Fruit fly (Drosophila melanogaster) whole organism, embryonic: ENCODE measurements around the gene BBS1.
A peak's percentile ranks its signal among the peaks of the same experiment; 100 is the strongest.

Source experiments
- CG10959 ChIP-seq: fragments of 200-800 bp; sonication (Bioruptor generic); IDR thresholded peaks from 2 replicates; pipeline ENCODE4 v1.3.6; 2022; ENCODE audit warnings: missing biosample characterization, missing genetic modification characterization
- CG12744 ChIP-seq: fragments of 200-800 bp; sonication (Bioruptor generic); optimal IDR thresholded peaks from 2 replicates; lab custom pipeline; 2016; ENCODE audit warnings: missing biosample characterization, missing genetic modification characterization
- CG12769 ChIP-seq: fragments of 200-800 bp; sonication (Bioruptor generic); optimal IDR thresholded peaks from 2 replicates; lab custom pipeline; 2019; ENCODE audit warnings: missing biosample characterization, mild to moderate bottlenecking, missing genetic modification characterization, moderate library complexity
- CG13287 ChIP-seq: fragments of 200-800 bp; sonication (Bioruptor generic); IDR thresholded peaks from 2 replicates; pipeline ENCODE4 v1.3.6; 2022; ENCODE audit warnings: missing biosample characterization, missing genetic modification characterization; ENCODE audit not compliant: partially characterized antibody
- CG13424 ChIP-seq: fragments of 200-800 bp; sonication (Bioruptor generic); optimal IDR thresholded peaks from 2 replicates; lab custom pipeline; 2019; ENCODE audit warnings: missing biosample characterization, mild to moderate bottlenecking, missing genetic modification characterization, moderate library complexity
- CG14860 ChIP-seq: fragments of 200-800 bp; sonication (Bioruptor generic); IDR thresholded peaks from 3 replicates; pipeline ENCODE4 v1.3.6; 2022; ENCODE audit warnings: missing biosample characterization, missing genetic modification characterization; ENCODE audit not compliant: partially characterized antibody
- CG17829 ChIP-seq: fragments of 200-800 bp; optimal IDR thresholded peaks from 2 replicates; lab custom pipeline; 2019; ENCODE audit warnings: missing biosample characterization, mild to moderate bottlenecking, missing genetic modification characterization, moderate library complexity
- CG18764 ChIP-seq: fragments of 200-800 bp; sonication (Bioruptor generic); optimal IDR thresholded peaks from 3 replicates; lab custom pipeline; 2016; ENCODE audit warnings: missing biosample characterization, missing genetic modification characterization
- CG3726 ChIP-seq: fragments of 200-800 bp; sonication (Bioruptor generic); IDR thresholded peaks from 3 replicates; pipeline ENCODE4, ENCODE4 v1.3.6; 2022; ENCODE audit warnings: missing biosample characterization, missing genetic modification characterization
- CG42726 ChIP-seq: fragments of 200-800 bp; sonication (Bioruptor generic); IDR thresholded peaks from 2 replicates; pipeline ENCODE4 v1.3.6; 2022; ENCODE audit warnings: missing biosample characterization, missing genetic modification characterization; ENCODE audit not compliant: partially characterized antibody
- CG43689 ChIP-seq: fragments of 200-800 bp; sonication (Bioruptor generic); IDR thresholded peaks from 2 replicates; pipeline ENCODE4 v1.3.6; 2022; ENCODE audit warnings: missing biosample characterization, missing genetic modification characterization
- CG5180 ChIP-seq: fragments of 200-800 bp; sonication (Bioruptor generic); optimal IDR thresholded peaks from 3 replicates; lab custom pipeline; 2017; ENCODE audit warnings: missing biosample characterization, missing genetic modification characterization, mild to moderate bottlenecking, moderate library complexity, missing genetic modification reagents
- CG6272 ChIP-seq: fragments of 200-800 bp; sonication (Bioruptor generic); IDR thresholded peaks from 2 replicates; pipeline ENCODE4 v1.3.6; 2022; ENCODE audit warnings: missing biosample characterization, missing genetic modification characterization
- CG7928 ChIP-seq: fragments of 200-800 bp; sonication (Bioruptor generic); optimal IDR thresholded peaks from 2 replicates; lab custom pipeline; 2017; ENCODE audit warnings: missing biosample characterization, mild to moderate bottlenecking, missing genetic modification characterization
- CG8478 ChIP-seq: fragments of >200 bp; optimal IDR thresholded peaks from 2 replicates; lab custom pipeline; 2018
- CG9215 ChIP-seq: fragments of 200-800 bp; sonication (Bioruptor generic); IDR thresholded peaks from 2 replicates; pipeline ENCODE4 v1.3.6; 2022; ENCODE audit warnings: missing biosample characterization, missing genetic modification characterization
- CG9437 ChIP-seq: fragments of 200-800 bp; sonication (Bioruptor generic); optimal IDR thresholded peaks from 2 replicates; lab custom pipeline; 2018; ENCODE audit warnings: missing biosample characterization, mild to moderate bottlenecking, missing genetic modification characterization
- Dbx ChIP-seq: fragments of 200-800 bp; sonication (Bioruptor generic); IDR thresholded peaks from 3 replicates; pipeline ENCODE4 v1.3.6; 2022; ENCODE audit warnings: missing biosample characterization, missing genetic modification characterization
- Dip3 ChIP-seq: fragments of 200-800 bp; sonication (Bioruptor generic); optimal IDR thresholded peaks from 3 replicates; lab custom pipeline; 2016; ENCODE audit warnings: missing biosample characterization, missing genetic modification characterization
- Ets65A ChIP-seq: fragments of 200-800 bp; sonication (Bioruptor generic); peaks from one replicate; lab custom pipeline; 2016; ENCODE audit warnings: missing biosample characterization, missing genetic modification characterization
- Ets97D ChIP-seq: fragments of 200-800 bp; sonication (Bioruptor generic); optimal IDR thresholded peaks from 3 replicates; lab custom pipeline; 2016; ENCODE audit warnings: missing biosample characterization, missing genetic modification characterization
- HLH4C ChIP-seq: fragments of 200-800 bp; sonication (Bioruptor generic); IDR thresholded peaks from 3 replicates; pipeline ENCODE4 v1.3.6; 2022; ENCODE audit warnings: missing biosample characterization, missing genetic modification characterization; ENCODE audit not compliant: partially characterized antibody
- HmgD ChIP-seq: fragments of 200-800 bp; sonication (Bioruptor generic); optimal IDR thresholded peaks from 3 replicates; lab custom pipeline; 2016; ENCODE audit warnings: missing biosample characterization, missing genetic modification characterization
- HmgZ ChIP-seq: fragments of 200-800 bp; sonication (Bioruptor generic); optimal IDR thresholded peaks from 2 replicates; lab custom pipeline; 2018; ENCODE audit warnings: missing biosample characterization, mild to moderate bottlenecking, missing genetic modification characterization
- Hr51 ChIP-seq, 2 experiments: fragments of 200-800 bp; sonication (Bioruptor generic); optimal IDR thresholded peaks; 2 replicates in 1 of 2; 3 replicates in 1 of 2; lab custom pipeline; 2016 to 2018; ENCODE audit warnings: missing biosample characterization in 2 of 2, missing genetic modification characterization in 2 of 2, mild to moderate bottlenecking in 1 of 2, moderate library complexity in 1 of 2
- Hr78 ChIP-seq, 2 experiments: fragments of 200-800 bp in 1 of 2; fragments of >200 bp in 1 of 2; sonication (Bioruptor generic) in 1 of 2; optimal IDR thresholded peaks; 2 replicates each; lab custom pipeline; 2017 to 2019; ENCODE audit warnings: missing biosample characterization in 2 of 2, missing genetic modification characterization in 2 of 2, mild to moderate bottlenecking in 1 of 2, moderate library complexity in 1 of 2
- Hsf ChIP-seq: fragments of 200-800 bp; sonication (Bioruptor generic); optimal IDR thresholded peaks from 3 replicates; lab custom pipeline; 2016; ENCODE audit warnings: missing biosample characterization, missing genetic modification characterization
- Lhr ChIP-seq: fragments of 200-800 bp; sonication (Bioruptor generic); optimal IDR thresholded peaks from 3 replicates; lab custom pipeline; 2017; ENCODE audit warnings: mild to moderate bottlenecking, missing biosample characterization, missing genetic modification reagents, missing genetic modification characterization
- Mad ChIP-seq: fragments of 200-800 bp; sonication (Bioruptor generic); optimal IDR thresholded peaks from 2 replicates; lab custom pipeline; 2016; ENCODE audit warnings: missing biosample characterization, missing genetic modification characterization
- Med ChIP-seq: fragments of 200-800 bp; sonication (Bioruptor generic); peaks from one replicate; lab custom pipeline; 2016; ENCODE audit warnings: missing biosample characterization, missing genetic modification characterization, mild to moderate bottlenecking, inconsistent platforms, moderate library complexity
- Myb ChIP-seq: fragments of 200-800 bp; sonication (Bioruptor generic); optimal IDR thresholded peaks from 2 replicates; lab custom pipeline; 2016; ENCODE audit warnings: missing biosample characterization, missing genetic modification characterization
- NfI ChIP-seq: fragments of 200-800 bp; sonication (Bioruptor generic); optimal IDR thresholded peaks from 3 replicates; lab custom pipeline; 2018; ENCODE audit warnings: missing biosample characterization, mild to moderate bottlenecking, missing genetic modification characterization, moderate library complexity
- Oaz ChIP-seq: fragments of 200-800 bp; sonication (Bioruptor generic); IDR thresholded peaks from 2 replicates; pipeline ENCODE4 v1.3.6; 2022; ENCODE audit warnings: missing biosample characterization, missing genetic modification characterization
- Spps ChIP-seq: fragments of 200-800 bp; sonication (Bioruptor generic); optimal IDR thresholded peaks from 2 replicates; lab custom pipeline; 2018; ENCODE audit warnings: missing biosample characterization, mild to moderate bottlenecking, missing genetic modification characterization
- Taf1 ChIP-seq: fragments of 200-800 bp; sonication (Bioruptor generic); IDR thresholded peaks from 2 replicates; pipeline ENCODE4 v1.3.6; 2022; ENCODE audit warnings: missing biosample characterization, missing genetic modification characterization
- ap ChIP-seq: fragments of 200-800 bp; sonication (Bioruptor generic); IDR thresholded peaks from 2 replicates; pipeline ENCODE4 v1.3.6; 2022; ENCODE audit warnings: missing biosample characterization, missing genetic modification characterization
- az2 ChIP-seq: fragments of 200-800 bp; sonication (Bioruptor generic); optimal IDR thresholded peaks from 3 replicates; lab custom pipeline; 2016; ENCODE audit warnings: missing biosample characterization, missing genetic modification characterization
- bab2 ChIP-seq: fragments of 200-800 bp; sonication (Bioruptor generic); optimal IDR thresholded peaks from 2 replicates; lab custom pipeline; 2016; ENCODE audit warnings: missing biosample characterization, missing genetic modification characterization
- bbx ChIP-seq: fragments of 200-800 bp; sonication (Bioruptor generic); IDR thresholded peaks from 2 replicates; pipeline ENCODE4 v1.3.6; 2022; ENCODE audit warnings: missing biosample characterization, missing genetic modification characterization; ENCODE audit not compliant: partially characterized antibody
- crol ChIP-seq: fragments of 200-800 bp; sonication (Bioruptor generic); IDR thresholded peaks from 2 replicates; pipeline ENCODE4 v1.3.6; 2022; ENCODE audit warnings: missing biosample characterization, missing genetic modification characterization
- gem ChIP-seq: fragments of 200-800 bp; sonication (Bioruptor generic); optimal IDR thresholded peaks from 2 replicates; lab custom pipeline; 2019; ENCODE audit warnings: missing biosample characterization, mild to moderate bottlenecking, missing genetic modification characterization, moderate library complexity
- grau ChIP-seq: fragments of 200-800 bp; optimal IDR thresholded peaks from 3 replicates; lab custom pipeline; 2019; ENCODE audit warnings: missing biosample characterization, mild to moderate bottlenecking, missing genetic modification characterization, moderate library complexity
- grn ChIP-seq: fragments of 200-800 bp; sonication (Bioruptor generic); optimal IDR thresholded peaks from 3 replicates; lab custom pipeline; 2017; ENCODE audit warnings: missing biosample characterization, missing genetic modification characterization
- hth ChIP-seq: fragments of >200 bp; optimal IDR thresholded peaks from 2 replicates; lab custom pipeline; 2017; ENCODE audit warnings: inconsistent platforms
- kni ChIP-seq: fragments of 200-800 bp; sonication (Bioruptor generic); optimal IDR thresholded peaks from 3 replicates; lab custom pipeline; 2017; ENCODE audit warnings: mild to moderate bottlenecking, missing biosample characterization, missing genetic modification reagents, missing genetic modification characterization
- nau ChIP-seq: fragments of 200-800 bp; sonication (Bioruptor generic); optimal IDR thresholded peaks from 3 replicates; lab custom pipeline; 2017; ENCODE audit warnings: missing biosample characterization, mild to moderate bottlenecking, missing genetic modification characterization, missing genetic modification reagents
- nerfin-1 ChIP-seq: fragments of 200-800 bp; sonication (Bioruptor generic); optimal IDR thresholded peaks from 3 replicates; lab custom pipeline; 2019; ENCODE audit warnings: missing biosample characterization, mild to moderate bottlenecking, missing genetic modification characterization, moderate library complexity
- sd ChIP-seq: fragments of 200-800 bp; sonication (Bioruptor generic); optimal IDR thresholded peaks from 3 replicates; lab custom pipeline; 2018; ENCODE audit warnings: missing biosample characterization, mild to moderate bottlenecking, missing genetic modification characterization, moderate library complexity
- slbo ChIP-seq: fragments of 200-800 bp; sonication (Bioruptor generic); IDR thresholded peaks from 2 replicates; pipeline ENCODE4 v1.3.6; 2022; ENCODE audit warnings: missing biosample characterization, missing genetic modification characterization
- zen ChIP-seq: fragments of 200-800 bp; sonication (Bioruptor generic); optimal IDR thresholded peaks from 3 replicates; lab custom pipeline; 2018; ENCODE audit warnings: missing biosample characterization, mild to moderate bottlenecking, missing genetic modification characterization, moderate library complexity
- zf30C ChIP-seq: fragments of 200-800 bp; sonication (Bioruptor generic); optimal IDR thresholded peaks from 3 replicates; lab custom pipeline; 2018; ENCODE audit warnings: missing biosample characterization, mild to moderate bottlenecking, missing genetic modification characterization

BBS1 gene

dm6 chr3L:7090764-7091163 is 34.9 kb upstream of the BBS1 start (continued):
- no peak for TF ChIP-seq CG42726 (GFP tag; lab: Robert Waterston, UW)
- peak; percentile 51 for TF ChIP-seq slbo
- peak; percentile 61 for TF ChIP-seq CG5180 (GFP tag; lab: Kevin White, UChicago)
- no peak for TF ChIP-seq Hr78 (GFP tag; optimal IDR thresholded peaks at IDR 0.05; lab: Kevin White, UChicago)
- peak; percentile 25 for TF ChIP-seq zen (tag; lab: Kevin White, UChicago)
- no peak for TF ChIP-seq HmgD (GFP tag; lab: Kevin White, UChicago)
- peak; percentile 77 for TF ChIP-seq CG17829
- peak; percentile 5 for TF ChIP-seq Spps (tag; lab: Kevin White, UChicago)
- TF ChIP-seq Oaz (GFP tag; lab: Robert Waterston, UW), result peak; percentile 68
- peak; percentile 24 for TF ChIP-seq Myb (GFP tag; lab: Kevin White, UChicago)
- peak; percentile 14 for TF ChIP-seq CG9437 (GFP tag; lab: Kevin White, UChicago)
- peak; percentile 50 for TF ChIP-seq CG12769 (tag; lab: Kevin White, UChicago)
- no peak for TF ChIP-seq CG14860 (GFP tag; lab: Robert Waterston, UW)
- TF ChIP-seq NfI, result peak; percentile 34
- TF ChIP-seq CG10959 (GFP tag; lab: Robert Waterston, UW), result no peak
- TF ChIP-seq Ets97D (GFP tag; lab: Kevin White, UChicago), result no peak
- no peak for TF ChIP-seq Mad (GFP tag; lab: Kevin White, UChicago)
- TF ChIP-seq kni (GFP tag; lab: Kevin White, UChicago), result no peak
- TF ChIP-seq HLH4C (GFP tag; lab: Robert Waterston, UW), result no peak
- TF ChIP-seq CG18764 (GFP tag; lab: Kevin White, UChicago), result peak; percentile 52
- peak; percentile 53 for TF ChIP-seq grau
- TF ChIP-seq Taf1 (GFP tag; lab: Robert Waterston, UW), result no peak
- peak; percentile 60 for TF ChIP-seq ap (GFP tag; lab: Robert Waterston, UW)
- no peak for TF ChIP-seq Dip3
- no peak for TF ChIP-seq Dbx (GFP tag; lab: Robert Waterston, UW)
- TF ChIP-seq CG43689, result peak; percentile 23; the same call in 1 of the 2 replicates
- peak; percentile 51 for TF ChIP-seq bab2 (GFP tag; lab: Kevin White, UChicago)
- TF ChIP-seq gem (tag; lab: Kevin White, UChicago), result peak; percentile 77
- TF ChIP-seq CG6272 (GFP tag; lab: Robert Waterston, UW), result peak; percentile 54; the same call in 1 of the 2 replicates
- TF ChIP-seq nerfin-1 (tag; lab: Kevin White, UChicago), result peak; percentile 80
- no peak for TF ChIP-seq HmgZ (tag; lab: Kevin White, UChicago)
- no peak for TF ChIP-seq bbx (GFP tag; lab: Robert Waterston, UW)
- no peak for TF ChIP-seq grn (GFP tag; lab: Kevin White, UChicago)
- TF ChIP-seq CG7928 (GFP tag; lab: Kevin White, UChicago), result no peak
- TF ChIP-seq az2 (GFP tag; lab: Kevin White, UChicago), result peak; percentile 44
- TF ChIP-seq Lhr (GFP tag; lab: Kevin White, UChicago), result no peak
- TF ChIP-seq Ets65A (GFP tag; lab: Kevin White, UChicago), result peak; percentile 39
- 0 out of 2 replicates have a peak, but pooled peaks have one; percentile 25 for TF ChIP-seq CG9215 (GFP tag; lab: Robert Waterston, UW)
- TF ChIP-seq sd (tag; lab: Kevin White, UChicago), result peak; percentile 22
- no peak for TF ChIP-seq zf30C (GFP tag; lab: Kevin White, UChicago)
- no peak for TF ChIP-seq CG8478
- TF ChIP-seq crol (GFP tag; lab: Robert Waterston, UW), result no peak
- TF ChIP-seq hth (lab: Kevin White, UChicago), result no peak
- TF ChIP-seq CG3726 (GFP tag; lab: Robert Waterston, UW), result peak; percentile 80
- TF ChIP-seq CG13424, result peak; percentile 73
- TF ChIP-seq Hsf, result peak; percentile 46
- TF ChIP-seq CG13287 (GFP tag; lab: Robert Waterston, UW), result no peak
- peak; percentile 90 for TF ChIP-seq Med (GFP tag; lab: Kevin White, UChicago)
- TF ChIP-seq CG12744 (GFP tag; lab: Kevin White, UChicago), result no peak
- peak; percentile 63 for TF ChIP-seq nau (GFP tag; lab: Kevin White, UChicago)
- peak in 1 of 2 experiments; percentile 74 for TF ChIP-seq Hr51 (GFP tag; optimal IDR thresholded peaks at IDR 0.05; lab: Kevin White, UChicago)
